Fruit fly (Drosophila melanogaster): ENCODE measurements around the gene CG2202.

dm6 chrX:10841717-10842255 lies 6.8 kb upstream of the CG2202 start, which contains the start of gene CG15209:
- TF ChIP-seq Bteb2 (GFP tag; optimal IDR thresholded peaks at IDR 0.05) (no peak), Ssrp (tag; optimal IDR thresholded peaks at IDR 0.05) (no peak), Dfd (GFP tag; optimal IDR thresholded peaks at IDR 0.05) (no peak), Mrtf (GFP tag; IDR thresholded peaks at IDR 0.05) (no peak), yki (optimal IDR thresholded peaks at IDR 0.05) (no peak), CG8359 (GFP tag; optimal IDR thresholded peaks at IDR 0.05; ENCODE audit: borderline replicate concordance) (no peak), Hmr (GFP tag; optimal IDR thresholded peaks at IDR 0.05) (no peak), Asciz (GFP tag; optimal IDR thresholded peaks at IDR 0.05) (no peak), CG7928 (GFP tag; optimal IDR thresholded peaks at IDR 0.05) (no peak), pan (optimal IDR thresholded peaks at IDR 0.05) (no peak), pan (GFP tag; optimal IDR thresholded peaks at IDR 0.05 in 1 of 2, IDR thresholded peaks at IDR 0.05 in 1 of 2) (no peak), aop (GFP tag; IDR thresholded peaks at IDR 0.05) (no peak), vvl (GFP tag; IDR thresholded peaks at IDR 0.05) (no peak)
